Fruit fly (Drosophila melanogaster): ENCODE results near the gene tadr.

dm6 chr2L:21097850-21098249, 22.6 kb downstream of the tadr start:
- TF ChIP-seq topi (GFP tag; optimal IDR thresholded peaks at IDR 0.05) (no peak), Blimp-1 (GFP tag; optimal IDR thresholded peaks at IDR 0.05) (no peak), CG7368 (GFP tag; optimal IDR thresholded peaks at IDR 0.05) (no peak)
